Fruit fly (Drosophila melanogaster) whole organism, embryonic: ENCODE measurements around the gene mRpS11.

Experiments used
- B-H1 ChIP-seq: fragments of 200-800 bp; sonication (Bioruptor generic); IDR thresholded peaks from 3 replicates; pipeline ENCODE4 v1.3.6; 2022; ENCODE audit warnings: missing biosample characterization, missing genetic modification characterization
- Bteb2 ChIP-seq: fragments of 200-800 bp; sonication (Bioruptor generic); optimal IDR thresholded peaks from 2 replicates; lab custom pipeline; 2016; ENCODE audit warnings: missing biosample characterization, missing genetic modification characterization
- C15 ChIP-seq: fragments of 200-800 bp; sonication (Bioruptor generic); IDR thresholded peaks from 3 replicates; pipeline ENCODE4 v1.3.6; 2022; ENCODE audit warnings: missing biosample characterization, missing genetic modification characterization
- CG10267 ChIP-seq: fragments of 200-800 bp; sonication (Bioruptor generic); optimal IDR thresholded peaks from 2 replicates; lab custom pipeline; 2018; ENCODE audit warnings: missing biosample characterization, mild to moderate bottlenecking, missing genetic modification characterization, moderate library complexity
- CG10274 ChIP-seq: fragments of 200-800 bp; sonication (Bioruptor generic); optimal IDR thresholded peaks from 3 replicates; lab custom pipeline; 2017; ENCODE audit warnings: missing biosample characterization, mild to moderate bottlenecking, missing genetic modification characterization
- CG11398 ChIP-seq: fragments of 200-800 bp; sonication (Bioruptor generic); optimal IDR thresholded peaks from 2 replicates; lab custom pipeline; 2016; ENCODE audit warnings: missing biosample characterization, missing genetic modification characterization
- CG11695 ChIP-seq: fragments of 200-800 bp; sonication (Bioruptor generic); IDR thresholded peaks from 3 replicates; pipeline ENCODE4 v1.3.6; 2022; ENCODE audit warnings: missing biosample characterization, missing genetic modification characterization
- CG12942 ChIP-seq: fragments of 200-800 bp; sonication (Bioruptor generic); optimal IDR thresholded peaks from 3 replicates; lab custom pipeline; 2016; ENCODE audit warnings: missing biosample characterization, missing genetic modification characterization
- CG14441 ChIP-seq: fragments of 200-800 bp; sonication (Bioruptor generic); IDR thresholded peaks from 2 replicates; pipeline ENCODE4 v1.3.6; 2022; ENCODE audit warnings: missing biosample characterization, missing genetic modification characterization
- CG15073 ChIP-seq: fragments of 200-800 bp; sonication (Bioruptor generic); optimal IDR thresholded peaks from 2 replicates; lab custom pipeline; 2016; ENCODE audit warnings: missing biosample characterization, missing genetic modification characterization
- CG1792 ChIP-seq: fragments of 200-800 bp; sonication (Bioruptor generic); optimal IDR thresholded peaks from 2 replicates; lab custom pipeline; 2016; ENCODE audit warnings: missing biosample characterization, missing genetic modification characterization
- CG2199 ChIP-seq: fragments of 200-800 bp; sonication (Bioruptor generic); IDR thresholded peaks from 3 replicates; pipeline ENCODE4 v1.3.6; 2022; ENCODE audit warnings: missing biosample characterization, missing genetic modification characterization
- CG32532 ChIP-seq: fragments of 200-800 bp; sonication (Bioruptor generic); IDR thresholded peaks from 2 replicates; pipeline ENCODE4 v1.3.6; 2022; ENCODE audit warnings: missing biosample characterization, missing genetic modification characterization
- CG32772 ChIP-seq: fragments of 200-800 bp; sonication (Bioruptor generic); IDR thresholded peaks from 2 replicates; pipeline ENCODE4 v1.3.6; 2022; ENCODE audit warnings: missing biosample characterization, missing genetic modification characterization
- CG4854 ChIP-seq: fragments of 200-800 bp; sonication (Bioruptor generic); optimal IDR thresholded peaks from 2 replicates; lab custom pipeline; 2016; ENCODE audit warnings: missing biosample characterization, missing genetic modification characterization, inconsistent platforms
- CG6765 ChIP-seq: fragments of 200-800 bp; sonication (Bioruptor generic); optimal IDR thresholded peaks from 3 replicates; lab custom pipeline; 2017; ENCODE audit warnings: missing biosample characterization, mild to moderate bottlenecking, missing genetic modification characterization
- CG7357 ChIP-seq: fragments of 200-800 bp; sonication (Bioruptor generic); IDR thresholded peaks from 3 replicates; pipeline ENCODE4 v1.3.6; 2022; ENCODE audit warnings: missing biosample characterization, missing genetic modification characterization
- CG8944 ChIP-seq: fragments of 200-800 bp; sonication (Bioruptor generic); optimal IDR thresholded peaks from 3 replicates; lab custom pipeline; 2016; ENCODE audit warnings: missing biosample characterization, missing genetic modification characterization
- CG9609 ChIP-seq: fragments of 200-800 bp; sonication (Bioruptor generic); optimal IDR thresholded peaks from 3 replicates; lab custom pipeline; 2016; ENCODE audit warnings: missing biosample characterization, missing genetic modification characterization
- Fer3 ChIP-seq: fragments of 200-800 bp; sonication (Bioruptor generic); optimal IDR thresholded peaks from 2 replicates; lab custom pipeline; 2018; ENCODE audit warnings: missing biosample characterization, mild to moderate bottlenecking, missing genetic modification characterization, moderate library complexity
- Hmx ChIP-seq: fragments of 200-800 bp; sonication (Bioruptor generic); optimal IDR thresholded peaks from 2 replicates; lab custom pipeline; 2016; ENCODE audit warnings: missing biosample characterization, missing genetic modification characterization
- Lpt ChIP-seq: fragments of >200 bp; optimal IDR thresholded peaks from 2 replicates; lab custom pipeline; 2018; ENCODE audit warnings: missing biosample characterization, missing genetic modification characterization
- Mad ChIP-seq: fragments of 200-800 bp; sonication (Bioruptor generic); optimal IDR thresholded peaks from 2 replicates; lab custom pipeline; 2016; ENCODE audit warnings: missing biosample characterization, missing genetic modification characterization
- NC2α ChIP-seq: fragments of 200-800 bp; sonication (Bioruptor generic); optimal IDR thresholded peaks from 2 replicates; lab custom pipeline; 2016; ENCODE audit warnings: missing biosample characterization, missing genetic modification characterization
- Sry-β ChIP-seq: fragments of 200-800 bp; sonication (Bioruptor generic); optimal IDR thresholded peaks from 2 replicates; lab custom pipeline; 2018; ENCODE audit warnings: missing biosample characterization, mild to moderate bottlenecking, missing genetic modification characterization, moderate library complexity
- Trl ChIP-seq, 3 experiments: fragments of >200 bp in 2 of 3; fragments of 200-800 bp in 1 of 3; sonication (Bioruptor generic) in 1 of 3; optimal IDR thresholded peaks; 2 replicates in 1 of 3; 3 replicates in 2 of 3; lab custom pipeline; 2016 to 2017; ENCODE audit warnings: missing biosample characterization in 1 of 3, missing genetic modification characterization in 1 of 3
- Xrp1 ChIP-seq: fragments of 200-800 bp; sonication (Bioruptor generic); IDR thresholded peaks from 2 replicates; pipeline ENCODE4 v1.3.6; 2022; ENCODE audit warnings: missing biosample characterization, missing genetic modification characterization
- ap ChIP-seq: fragments of 200-800 bp; sonication (Bioruptor generic); IDR thresholded peaks from 2 replicates; pipeline ENCODE4 v1.3.6; 2022; ENCODE audit warnings: missing biosample characterization, missing genetic modification characterization
- cato ChIP-seq: fragments of 200-800 bp; sonication (Bioruptor generic); optimal IDR thresholded peaks from 2 replicates; lab custom pipeline; 2016; ENCODE audit warnings: missing biosample characterization, missing genetic modification characterization, borderline replicate concordance
- caup ChIP-seq: fragments of 200-800 bp; sonication (Bioruptor generic); optimal IDR thresholded peaks from 3 replicates; lab custom pipeline; 2017; ENCODE audit warnings: missing biosample characterization, mild to moderate bottlenecking, missing genetic modification characterization, moderate library complexity; ENCODE audit not compliant: severe bottlenecking
- chif ChIP-seq, 2 experiments: fragments of 200-800 bp; sonication (Bioruptor generic); optimal IDR thresholded peaks; 3 replicates each; lab custom pipeline; 2016; ENCODE audit warnings: missing biosample characterization in 2 of 2, missing genetic modification characterization in 2 of 2
- dm ChIP-seq: fragments of 200-800 bp; sonication (Bioruptor generic); optimal IDR thresholded peaks from 3 replicates; lab custom pipeline; 2016; ENCODE audit warnings: missing biosample characterization, missing genetic modification characterization
- dpn ChIP-seq, 2 experiments: fragments of 200-800 bp; sonication (Bioruptor generic); optimal IDR thresholded peaks; 3 replicates each; lab custom pipeline; 2016; ENCODE audit warnings: missing biosample characterization in 2 of 2, missing genetic modification characterization in 2 of 2
- emc ChIP-seq: fragments of 200-800 bp; sonication (Bioruptor generic); optimal IDR thresholded peaks from 2 replicates; lab custom pipeline; 2016; ENCODE audit warnings: missing biosample characterization, missing genetic modification characterization
- en ChIP-seq: fragments of 200-800 bp; sonication (Bioruptor generic); optimal IDR thresholded peaks from 2 replicates; lab custom pipeline; 2016; ENCODE audit warnings: missing biosample characterization, missing genetic modification characterization
- eve ChIP-seq, 2 experiments: fragments of >200 bp; optimal IDR thresholded peaks; 2 replicates each; lab custom pipeline; 2017; ENCODE audit warnings: missing biosample characterization in 2 of 2, missing genetic modification characterization in 2 of 2
- fd64A ChIP-seq: fragments of 200-800 bp; sonication (Bioruptor generic); optimal IDR thresholded peaks from 3 replicates; lab custom pipeline; 2018; ENCODE audit warnings: missing biosample characterization, mild to moderate bottlenecking, missing genetic modification characterization
- gcm2 ChIP-seq: fragments of 200-800 bp; sonication (Bioruptor generic); optimal IDR thresholded peaks from 2 replicates; lab custom pipeline; 2016; ENCODE audit warnings: missing biosample characterization, missing genetic modification characterization
- hb ChIP-seq: fragments of 200-800 bp; sonication (Bioruptor generic); IDR thresholded peaks from 3 replicates; pipeline ENCODE4 v1.3.6; 2022; ENCODE audit warnings: missing biosample characterization, missing genetic modification characterization; ENCODE audit not compliant: partially characterized antibody
- kay ChIP-seq: fragments of 200-800 bp; sonication (Bioruptor generic); optimal IDR thresholded peaks from 2 replicates; lab custom pipeline; 2016; ENCODE audit warnings: missing biosample characterization, missing genetic modification characterization
- lilli ChIP-seq: fragments of 200-800 bp; sonication (Bioruptor generic); optimal IDR thresholded peaks from 3 replicates; lab custom pipeline; 2016; ENCODE audit warnings: missing biosample characterization, missing genetic modification characterization
- mld ChIP-seq: fragments of 200-800 bp; sonication (Bioruptor generic); IDR thresholded peaks from 3 replicates; pipeline ENCODE4 v1.3.6; 2022; ENCODE audit warnings: missing biosample characterization, missing genetic modification characterization; ENCODE audit not compliant: partially characterized antibody
- p53 ChIP-seq: fragments of 200-800 bp; sonication (Bioruptor generic); optimal IDR thresholded peaks from 2 replicates; lab custom pipeline; 2016; ENCODE audit warnings: missing biosample characterization, missing genetic modification characterization
- peb ChIP-seq: fragments of 200-800 bp; sonication (Bioruptor generic); IDR thresholded peaks from 2 replicates; pipeline ENCODE4 v1.3.6; 2022; ENCODE audit warnings: missing biosample characterization, missing genetic modification characterization
- repo ChIP-seq: fragments of 200-800 bp; sonication (Bioruptor generic); optimal IDR thresholded peaks from 2 replicates; lab custom pipeline; 2016; ENCODE audit warnings: missing biosample characterization, missing genetic modification characterization
- rib ChIP-seq: fragments of 200-800 bp; sonication (Bioruptor generic); IDR thresholded peaks from 2 replicates; pipeline ENCODE4 v1.3.6; 2022; ENCODE audit warnings: missing biosample characterization, missing genetic modification characterization
- sim ChIP-seq: fragments of 200-800 bp; sonication (Bioruptor generic); IDR thresholded peaks from 2 replicates; pipeline ENCODE4 v1.3.6; 2022; ENCODE audit warnings: missing biosample characterization, missing genetic modification characterization
- sr ChIP-seq: fragments of 200-800 bp; sonication (Bioruptor generic); IDR thresholded peaks from 3 replicates; pipeline ENCODE4 v1.3.6; 2022; ENCODE audit warnings: missing biosample characterization, missing genetic modification characterization
- trem ChIP-seq: fragments of 200-800 bp; optimal IDR thresholded peaks from 3 replicates; lab custom pipeline; 2019; ENCODE audit warnings: missing biosample characterization, mild to moderate bottlenecking, missing genetic modification characterization, moderate library complexity
- trh ChIP-seq: fragments of 200-800 bp; sonication (Bioruptor generic); optimal IDR thresholded peaks from 2 replicates; lab custom pipeline; 2016; ENCODE audit warnings: missing biosample characterization, missing genetic modification characterization

mRpS11 gene

dm6 chr3R:17059100-17059810 is 13.3 kb upstream of the mRpS11 start (continued):
- TF ChIP-seq eve (GFP tag; optimal IDR thresholded peaks at IDR 0.05; lab: Kevin White, UChicago) (peak in 1 of 2 experiments; percentile 60), CG10274 (GFP tag; lab: Kevin White, UChicago) (no peak), dm (GFP tag; lab: Kevin White, UChicago) (no peak), Mad (peak; percentile 11), Hmx (GFP tag; lab: Kevin White, UChicago) (no peak), CG4854 (no peak), trem (tag; lab: Kevin White, UChicago) (peak; percentile 20), repo (GFP tag; lab: Kevin White, UChicago) (no peak), CG1792 (GFP tag; lab: Kevin White, UChicago) (no peak), gcm2 (GFP tag; lab: Kevin White, UChicago) (no peak), rib (GFP tag; lab: Robert Waterston, UW) (0 out of 2 replicates have a peak, but pooled peaks have one; percentile 31), CG9609 (GFP tag; lab: Kevin White, UChicago) (no peak), CG2199 (GFP tag; lab: Robert Waterston, UW) (0 out of 3 replicates have a peak, but pooled peaks have one; percentile 15), peb (no peak), lilli (GFP tag; lab: Kevin White, UChicago) (no peak), trh (no peak), en (no peak), kay (no peak), Bteb2 (no peak), NC2α (GFP tag; lab: Kevin White, UChicago) (no peak), mld (GFP tag; lab: Robert Waterston, UW) (no peak), CG6765 (GFP tag; lab: Kevin White, UChicago) (no peak), B-H1 (GFP tag; lab: Robert Waterston, UW) (no peak), chif (GFP tag; optimal IDR thresholded peaks at IDR 0.05; lab: Kevin White, UChicago) (peak; percentile 17 to 21), ap (0 out of 2 replicates have a peak, but pooled peaks have one; percentile 8), dpn (GFP tag; optimal IDR thresholded peaks at IDR 0.05; lab: Kevin White, UChicago) (peak in 1 of 2 experiments; percentile 8), emc (no peak), C15 (no peak), CG11695 (GFP tag; lab: Robert Waterston, UW) (0 out of 3 replicates have a peak, but pooled peaks have one; percentile 5), Trl (optimal IDR thresholded peaks at IDR 0.05; lab: Kevin White, UChicago) (no peak), Trl (GFP tag; optimal IDR thresholded peaks at IDR 0.05; lab: Kevin White, UChicago) (no peak), sim (no peak), CG32532 (GFP tag; lab: Robert Waterston, UW) (no peak), CG12942 (GFP tag; lab: Kevin White, UChicago) (no peak), CG15073 (peak; percentile 93), Sry-β (GFP tag; lab: Kevin White, UChicago) (no peak), CG8944 (GFP tag; lab: Kevin White, UChicago) (peak; percentile 28), CG32772 (0 out of 2 replicates have a peak, but pooled peaks have one; percentile 18), fd64A (GFP tag; lab: Kevin White, UChicago) (peak; percentile 3), cato (GFP tag; lab: Kevin White, UChicago) (no peak), p53 (no peak), CG11398 (GFP tag; lab: Kevin White, UChicago) (peak; percentile 2), CG14441 (GFP tag; lab: Robert Waterston, UW) (no peak; the same call in 1 of the 2 replicates), CG7357 (GFP tag; lab: Robert Waterston, UW) (no peak), Xrp1 (GFP tag; lab: Robert Waterston, UW) (0 out of 2 replicates have a peak, but pooled peaks have one; percentile 20), Lpt (GFP tag; lab: Kevin White, UChicago) (no peak), CG10267 (tag; lab: Kevin White, UChicago) (no peak), sr (GFP tag; lab: Robert Waterston, UW) (no peak), caup (GFP tag; lab: Kevin White, UChicago) (no peak), hb (no peak), Fer3 (tag; lab: Kevin White, UChicago) (no peak)
